Fruit fly (Drosophila melanogaster) whole organism, embryonic: ENCODE data around the gene JMJD4.

ENCODE experiments used
- Asciz ChIP-seq: fragments of 200-800 bp; sonication (Bioruptor generic); optimal IDR thresholded peaks from 2 replicates; lab custom pipeline; 2017; ENCODE audit warnings: missing biosample characterization, mild to moderate bottlenecking, missing genetic modification characterization, missing genetic modification reagents
- CG11456 ChIP-seq: fragments of 200-800 bp; sonication (Bioruptor generic); IDR thresholded peaks from 3 replicates; pipeline ENCODE4 v1.3.6; 2022; ENCODE audit warnings: missing biosample characterization, missing genetic modification characterization
- CG12299 ChIP-seq: fragments of 200-800 bp; sonication (Bioruptor generic); optimal IDR thresholded peaks from 2 replicates; lab custom pipeline; 2018; ENCODE audit warnings: missing biosample characterization, mild to moderate bottlenecking, missing genetic modification characterization
- CG1233 ChIP-seq: fragments of 200-800 bp; sonication (Bioruptor generic); optimal IDR thresholded peaks from 4 replicates; lab custom pipeline; 2018; ENCODE audit warnings: missing biosample characterization, mild to moderate bottlenecking, missing genetic modification characterization
- CG12391 ChIP-seq: fragments of 200-800 bp; sonication (Bioruptor generic); optimal IDR thresholded peaks from 3 replicates; lab custom pipeline; 2018; ENCODE audit warnings: missing biosample characterization, mild to moderate bottlenecking, missing genetic modification characterization, moderate library complexity
- CG13894 ChIP-seq: fragments of 200-800 bp; sonication (Bioruptor generic); optimal IDR thresholded peaks from 3 replicates; lab custom pipeline; 2018; ENCODE audit warnings: missing biosample characterization, mild to moderate bottlenecking, missing genetic modification characterization, moderate library complexity
- CG15011 ChIP-seq: fragments of 200-800 bp; sonication (Bioruptor generic); optimal IDR thresholded peaks from 3 replicates; lab custom pipeline; 2018; ENCODE audit warnings: missing biosample characterization, mild to moderate bottlenecking, missing genetic modification characterization
- CG15696 ChIP-seq: fragments of 200-800 bp; sonication (Bioruptor generic); optimal IDR thresholded peaks from 2 replicates; lab custom pipeline; 2019; ENCODE audit warnings: missing biosample characterization, mild to moderate bottlenecking, missing genetic modification characterization, moderate library complexity
- CG3281 ChIP-seq: fragments of 200-800 bp; sonication (Bioruptor generic); optimal IDR thresholded peaks from 3 replicates; lab custom pipeline; 2017; ENCODE audit warnings: missing biosample characterization, mild to moderate bottlenecking, missing genetic modification characterization
- CG4328 ChIP-seq: fragments of 200-800 bp; sonication (Bioruptor generic); optimal IDR thresholded peaks from 3 replicates; lab custom pipeline; 2017; ENCODE audit warnings: missing biosample characterization, missing genetic modification reagents, missing genetic modification characterization
- CG4360 ChIP-seq: fragments of 200-800 bp; sonication (Bioruptor generic); IDR thresholded peaks from 2 replicates; pipeline ENCODE4 v1.3.6; 2022; ENCODE audit warnings: missing biosample characterization, missing genetic modification characterization
- CG7786 ChIP-seq: fragments of 200-800 bp; sonication (Bioruptor generic); optimal IDR thresholded peaks from 2 replicates; lab custom pipeline; 2016; ENCODE audit warnings: missing biosample characterization, missing genetic modification characterization
- CG8089 ChIP-seq: fragments of 200-800 bp; sonication (Bioruptor generic); optimal IDR thresholded peaks from 3 replicates; lab custom pipeline; 2016; ENCODE audit warnings: missing biosample characterization, missing genetic modification characterization
- CG8944 ChIP-seq: fragments of 200-800 bp; sonication (Bioruptor generic); optimal IDR thresholded peaks from 3 replicates; lab custom pipeline; 2016; ENCODE audit warnings: missing biosample characterization, missing genetic modification characterization
- CG9609 ChIP-seq: fragments of 200-800 bp; sonication (Bioruptor generic); optimal IDR thresholded peaks from 3 replicates; lab custom pipeline; 2016; ENCODE audit warnings: missing biosample characterization, missing genetic modification characterization
- CG9727 ChIP-seq: fragments of 200-800 bp; sonication (Bioruptor generic); optimal IDR thresholded peaks from 3 replicates; lab custom pipeline; 2017; ENCODE audit warnings: missing biosample characterization, mild to moderate bottlenecking, missing genetic modification characterization
- CG9797 ChIP-seq: fragments of 200-800 bp; sonication (Bioruptor generic); optimal IDR thresholded peaks from 3 replicates; lab custom pipeline; 2018; ENCODE audit warnings: missing biosample characterization, mild to moderate bottlenecking, missing genetic modification characterization
- CG9876 ChIP-seq: fragments of 200-800 bp; sonication (Bioruptor generic); optimal IDR thresholded peaks from 2 replicates; lab custom pipeline; 2016; ENCODE audit warnings: missing biosample characterization, missing genetic modification characterization
- CG9932 ChIP-seq: fragments of 200-800 bp; sonication (Bioruptor generic); IDR thresholded peaks from 2 replicates; pipeline ENCODE4 v1.3.6; 2022; ENCODE audit warnings: missing biosample characterization, missing genetic modification characterization
- CTCF ChIP-seq: fragments of 200-800 bp; sonication (Bioruptor generic); optimal IDR thresholded peaks from 2 replicates; lab custom pipeline; 2017; ENCODE audit warnings: missing biosample characterization, mild to moderate bottlenecking, missing genetic modification characterization, moderate library complexity
- Dbx ChIP-seq: fragments of 200-800 bp; sonication (Bioruptor generic); IDR thresholded peaks from 3 replicates; pipeline ENCODE4 v1.3.6; 2022; ENCODE audit warnings: missing biosample characterization, missing genetic modification characterization
- Dref ChIP-seq: fragments of 200-800 bp; sonication (Bioruptor generic); IDR thresholded peaks from 2 replicates; pipeline ENCODE4 v1.3.6; 2022; ENCODE audit warnings: missing biosample characterization, missing genetic modification characterization
- Hand ChIP-seq: fragments of 200-800 bp; sonication (Bioruptor generic); optimal IDR thresholded peaks from 2 replicates; lab custom pipeline; 2017; ENCODE audit warnings: mild to moderate bottlenecking, missing biosample characterization, missing genetic modification reagents, missing genetic modification characterization
- Mad ChIP-seq: fragments of 200-800 bp; sonication (Bioruptor generic); optimal IDR thresholded peaks from 2 replicates; lab custom pipeline; 2016; ENCODE audit warnings: missing biosample characterization, missing genetic modification characterization
- Meics ChIP-seq: fragments of 200-800 bp; sonication (Bioruptor generic); optimal IDR thresholded peaks from 2 replicates; lab custom pipeline; 2017; ENCODE audit warnings: missing biosample characterization, mild to moderate bottlenecking, missing genetic modification characterization
- NFAT ChIP-seq: fragments of 200-800 bp; sonication (Bioruptor generic); IDR thresholded peaks from 2 replicates; pipeline ENCODE4 v1.3.6; 2022; ENCODE audit warnings: missing biosample characterization, missing genetic modification characterization
- Poxn ChIP-seq: fragments of 200-800 bp; sonication (Bioruptor generic); IDR thresholded peaks from 2 replicates; pipeline ENCODE4 v1.3.6; 2022; ENCODE audit warnings: missing biosample characterization, missing genetic modification characterization
- Sox100B ChIP-seq: fragments of 200-800 bp; sonication (Bioruptor generic); optimal IDR thresholded peaks from 3 replicates; lab custom pipeline; 2018; ENCODE audit warnings: missing biosample characterization, mild to moderate bottlenecking, missing genetic modification characterization
- Sox102F ChIP-seq: fragments of 200-800 bp; sonication (Bioruptor generic); optimal IDR thresholded peaks from 2 replicates; lab custom pipeline; 2018; ENCODE audit warnings: missing biosample characterization, mild to moderate bottlenecking, missing genetic modification characterization, moderate library complexity
- Ssrp ChIP-seq: fragments of 200-800 bp; sonication (Bioruptor generic); optimal IDR thresholded peaks from 2 replicates; lab custom pipeline; 2018; ENCODE audit warnings: missing biosample characterization, mild to moderate bottlenecking, missing genetic modification characterization, moderate library complexity
- Usf ChIP-seq: fragments of 200-800 bp; sonication (Bioruptor generic); optimal IDR thresholded peaks from 2 replicates; lab custom pipeline; 2017; ENCODE audit warnings: missing genotype, missing biosample characterization, missing genetic modification characterization
- Vsx1 ChIP-seq: fragments of 200-800 bp; sonication (Bioruptor generic); optimal IDR thresholded peaks from 2 replicates; lab custom pipeline; 2017; ENCODE audit warnings: missing biosample characterization, mild to moderate bottlenecking, missing genetic modification characterization, missing genetic modification reagents
- ase ChIP-seq: fragments of 200-800 bp; sonication (Bioruptor generic); IDR thresholded peaks from 3 replicates; pipeline ENCODE4 v1.3.6; 2022; ENCODE audit warnings: missing biosample characterization, missing genetic modification characterization
- ash1 ChIP-seq: fragments of 200-800 bp; sonication (Bioruptor generic); optimal IDR thresholded peaks from 2 replicates; lab custom pipeline; 2018; ENCODE audit warnings: missing biosample characterization, mild to moderate bottlenecking, missing genetic modification characterization
- az2 ChIP-seq: fragments of 200-800 bp; sonication (Bioruptor generic); optimal IDR thresholded peaks from 3 replicates; lab custom pipeline; 2016; ENCODE audit warnings: missing biosample characterization, missing genetic modification characterization
- chinmo ChIP-seq: fragments of 200-800 bp; sonication (Bioruptor generic); IDR thresholded peaks from 4 replicates; pipeline ENCODE4 v1.3.6; 2022; ENCODE audit warnings: missing biosample characterization, missing genetic modification characterization; ENCODE audit not compliant: partially characterized antibody
- danr ChIP-seq: fragments of 200-800 bp; sonication (Bioruptor generic); IDR thresholded peaks from 2 replicates; pipeline ENCODE4 v1.3.6; 2022; ENCODE audit warnings: missing biosample characterization, missing genetic modification characterization
- eve ChIP-seq, 2 experiments: fragments of >200 bp; optimal IDR thresholded peaks; 2 replicates each; lab custom pipeline; 2017; ENCODE audit warnings: missing biosample characterization in 2 of 2, missing genetic modification characterization in 2 of 2
- gem ChIP-seq: fragments of 200-800 bp; sonication (Bioruptor generic); optimal IDR thresholded peaks from 2 replicates; lab custom pipeline; 2019; ENCODE audit warnings: missing biosample characterization, mild to moderate bottlenecking, missing genetic modification characterization, moderate library complexity
- h ChIP-seq: fragments of >200 bp; optimal IDR thresholded peaks from 2 replicates; lab custom pipeline; 2017
- hkb ChIP-seq, 2 experiments: fragments of 200-800 bp in 1 of 2; fragments of >200 bp in 1 of 2; sonication (Bioruptor generic) in 1 of 2; IDR thresholded peaks in 1 of 2; optimal IDR thresholded peaks in 1 of 2; 2 replicates each; pipeline versions ENCODE4 v1.3.6 to Lab custom; 2017 to 2022; ENCODE audit warnings: missing biosample characterization in 1 of 2, missing genetic modification characterization in 1 of 2
- mirr ChIP-seq: fragments of 200-800 bp; sonication (Bioruptor generic); optimal IDR thresholded peaks from 3 replicates; lab custom pipeline; 2018; ENCODE audit warnings: missing biosample characterization, mild to moderate bottlenecking, missing genetic modification characterization
- oc ChIP-seq: fragments of 200-800 bp; sonication (Bioruptor generic); optimal IDR thresholded peaks from 2 replicates; lab custom pipeline; 2018; ENCODE audit warnings: missing biosample characterization, mild to moderate bottlenecking, missing genetic modification characterization, moderate library complexity
- schlank ChIP-seq: fragments of 200-800 bp; sonication (Bioruptor generic); optimal IDR thresholded peaks from 2 replicates; lab custom pipeline; 2018; ENCODE audit warnings: missing biosample characterization, mild to moderate bottlenecking, missing genetic modification characterization
- sima ChIP-seq: fragments of 200-800 bp; sonication (Bioruptor generic); optimal IDR thresholded peaks from 2 replicates; lab custom pipeline; 2016; ENCODE audit warnings: missing biosample characterization, missing genetic modification characterization
- sob ChIP-seq: fragments of 200-800 bp; sonication (Bioruptor generic); IDR thresholded peaks from 2 replicates; pipeline ENCODE4 v1.3.6; 2022; ENCODE audit warnings: missing biosample characterization, missing genetic modification characterization
- ssp ChIP-seq: fragments of 200-800 bp; sonication (Bioruptor generic); IDR thresholded peaks from 2 replicates; pipeline ENCODE4 v1.3.6; 2022; ENCODE audit warnings: missing biosample characterization, missing genetic modification characterization
- twi ChIP-seq: fragments of 200-800 bp; optimal IDR thresholded peaks from 2 replicates; lab custom pipeline; 2019; ENCODE audit warnings: missing biosample characterization, mild to moderate bottlenecking, missing genetic modification characterization, moderate library complexity
- wor ChIP-seq: fragments of 200-800 bp; sonication (Bioruptor generic); IDR thresholded peaks from 2 replicates; pipeline ENCODE4 v1.3.6; 2022; ENCODE audit warnings: missing biosample characterization, missing genetic modification characterization
- z ChIP-seq: fragments of 200-800 bp; sonication (Bioruptor generic); IDR thresholded peaks from 3 replicates; pipeline ENCODE4 v1.3.6; 2022; ENCODE audit warnings: missing biosample characterization, missing genetic modification characterization

The JMJD4 gene

dm6 chr2L:18151826-18152138 is 7.3 kb downstream of the JMJD4 start:
- TF ChIP-seq Vsx1 (GFP tag; lab: Kevin White, UChicago) (peak; percentile 28), Hand (peak; percentile 39), CG9727 (no peak), h (lab: Kevin White, UChicago) (no peak), CG4328 (GFP tag; lab: Kevin White, UChicago) (no peak), Poxn (GFP tag; lab: Robert Waterston, UW) (no peak), gem (tag; lab: Kevin White, UChicago) (peak; percentile 20), CG9609 (GFP tag; lab: Kevin White, UChicago) (no peak), Dbx (GFP tag; lab: Robert Waterston, UW) (peak; percentile 33; the same call in 2 of the 3 replicates), NFAT (GFP tag; lab: Robert Waterston, UW) (0 out of 2 replicates have a peak, but pooled peaks have one; percentile 11), CG3281 (peak; percentile 35), eve (GFP tag; optimal IDR thresholded peaks at IDR 0.05; lab: Kevin White, UChicago) (peak in 1 of 2 experiments; percentile 80), CG11456 (peak; percentile 4; the same call in 1 of the 3 replicates), CG12391 (tag; lab: Kevin White, UChicago) (no peak), ase (no peak), CG15011 (GFP tag; lab: Kevin White, UChicago) (peak; percentile 26), schlank (tag; lab: Kevin White, UChicago) (peak; percentile 13), Sox100B (GFP tag; lab: Kevin White, UChicago) (peak; percentile 48), Meics (GFP tag; lab: Kevin White, UChicago) (peak; percentile 26), CG1233 (GFP tag; lab: Kevin White, UChicago) (peak; percentile 5), Asciz (GFP tag; lab: Kevin White, UChicago) (peak; percentile 24)
- TF ChIP-seq, all 482 proteins: peak for 14

dm6 chr2L:18151134-18151825 is 7.8 kb downstream of the JMJD4 start:
- TF ChIP-seq CG15696 (tag; lab: Kevin White, UChicago) (no peak), danr (GFP tag; lab: Robert Waterston, UW) (peak; percentile 56; the same call in 1 of the 2 replicates), twi (peak; percentile 65), z (GFP tag; lab: Robert Waterston, UW) (peak; percentile 97), az2 (GFP tag; lab: Kevin White, UChicago) (no peak), CG12299 (tag; lab: Kevin White, UChicago) (no peak), Usf (peak; percentile 26), ash1 (GFP tag; lab: Kevin White, UChicago) (no peak), CG8089 (peak; percentile 66), CG4360 (peak; percentile 100), CG12391 (tag; lab: Kevin White, UChicago) (no peak), Dref (GFP tag; lab: Robert Waterston, UW) (0 out of 2 replicates have a peak, but pooled peaks have one; percentile 31), Sox102F (GFP tag; lab: Kevin White, UChicago) (no peak), sima (GFP tag; lab: Kevin White, UChicago) (no peak), CG13894 (peak; percentile 80), oc (tag; lab: Kevin White, UChicago) (peak; percentile 32), CG9932 (GFP tag; lab: Robert Waterston, UW) (peak; percentile 82), wor (GFP tag; lab: Robert Waterston, UW) (no peak), Mad (no peak), ssp (GFP tag; lab: Robert Waterston, UW) (peak; percentile 50), CG7786 (GFP tag; lab: Kevin White, UChicago) (peak; percentile 78), hkb (optimal IDR thresholded peaks at IDR 0.05; lab: Kevin White, UChicago) (no peak), hkb (GFP tag; IDR thresholded peaks at IDR 0.05; lab: Robert Waterston, UW) (peak; percentile 45; the same call in 1 of the 2 replicates), CG9797 (GFP tag; lab: Kevin White, UChicago) (no peak), CG8944 (GFP tag; lab: Kevin White, UChicago) (peak; percentile 56), Ssrp (peak; percentile 34), chinmo (GFP tag; lab: Robert Waterston, UW) (peak; percentile 99), mirr (no peak), CG9876 (GFP tag; lab: Kevin White, UChicago) (peak; percentile 67), CTCF (peak; percentile 16), sob (GFP tag; lab: Robert Waterston, UW) (peak; percentile 75)
